Fruit fly (Drosophila melanogaster) whole organism, embryonic: ENCODE data around the gene janA.

Experiments
- Ada2b ChIP-seq: fragments of 200-800 bp; sonication (Bioruptor generic); IDR thresholded peaks from 2 replicates; pipeline ENCODE4 v1.3.6; 2022; ENCODE audit warnings: missing biosample characterization, missing genetic modification characterization
- Adf1 ChIP-seq: fragments of 200-800 bp; sonication (Bioruptor generic); IDR thresholded peaks from 2 replicates; pipeline ENCODE4 v1.3.6; 2022; ENCODE audit warnings: missing biosample characterization, missing genetic modification characterization
- Asciz ChIP-seq: fragments of 200-800 bp; sonication (Bioruptor generic); optimal IDR thresholded peaks from 2 replicates; lab custom pipeline; 2017; ENCODE audit warnings: missing biosample characterization, mild to moderate bottlenecking, missing genetic modification characterization, missing genetic modification reagents
- C15 ChIP-seq: fragments of 200-800 bp; sonication (Bioruptor generic); IDR thresholded peaks from 3 replicates; pipeline ENCODE4 v1.3.6; 2022; ENCODE audit warnings: missing biosample characterization, missing genetic modification characterization
- CG10147 ChIP-seq: fragments of 200-800 bp; sonication (Bioruptor generic); optimal IDR thresholded peaks from 2 replicates; lab custom pipeline; 2019; ENCODE audit warnings: missing biosample characterization, mild to moderate bottlenecking, missing genetic modification characterization, moderate library complexity
- CG10543 ChIP-seq: fragments of 200-800 bp; sonication (Bioruptor generic); optimal IDR thresholded peaks from 3 replicates; lab custom pipeline; 2017; ENCODE audit warnings: missing biosample characterization, mild to moderate bottlenecking, missing genetic modification characterization, moderate library complexity
- CG11696 ChIP-seq: fragments of 200-800 bp; sonication (Bioruptor generic); IDR thresholded peaks from 2 replicates; pipeline ENCODE4 v1.3.6; 2022; ENCODE audit warnings: missing biosample characterization, missing genetic modification characterization
- CG13296 ChIP-seq: fragments of 200-800 bp; sonication (Bioruptor generic); optimal IDR thresholded peaks from 3 replicates; lab custom pipeline; 2018; ENCODE audit warnings: missing biosample characterization, mild to moderate bottlenecking, missing genetic modification characterization
- CG14667 ChIP-seq: fragments of 200-800 bp; sonication (Bioruptor generic); IDR thresholded peaks from 2 replicates; pipeline ENCODE4 v1.3.6; 2022; ENCODE audit warnings: missing biosample characterization, missing genetic modification characterization
- CG15601 ChIP-seq: fragments of 200-800 bp; sonication (Bioruptor generic); optimal IDR thresholded peaks from 3 replicates; lab custom pipeline; 2019; ENCODE audit warnings: missing biosample characterization, mild to moderate bottlenecking, missing genetic modification characterization, moderate library complexity
- CG1647 ChIP-seq: fragments of 200-800 bp; sonication (Bioruptor generic); optimal IDR thresholded peaks from 3 replicates; lab custom pipeline; 2016; ENCODE audit warnings: missing biosample characterization, missing genetic modification characterization
- CG32767 ChIP-seq: fragments of 200-800 bp; sonication (Bioruptor generic); IDR thresholded peaks from 2 replicates; pipeline ENCODE4 v1.3.6; 2022; ENCODE audit warnings: missing biosample characterization, missing genetic modification characterization
- CG33557 ChIP-seq: fragments of 200-800 bp; sonication (Bioruptor generic); optimal IDR thresholded peaks from 2 replicates; lab custom pipeline; 2019; ENCODE audit warnings: missing biosample characterization, mild to moderate bottlenecking, missing genetic modification characterization, moderate library complexity
- CG34422 ChIP-seq: fragments of 200-800 bp; sonication (Bioruptor generic); IDR thresholded peaks from 3 replicates; pipeline ENCODE4 v1.3.6; 2022; ENCODE audit warnings: missing biosample characterization, missing genetic modification characterization
- CG3995 ChIP-seq: fragments of 200-800 bp; sonication (Bioruptor generic); optimal IDR thresholded peaks from 3 replicates; lab custom pipeline; 2016; ENCODE audit warnings: missing biosample characterization, missing genetic modification characterization
- CG4360 ChIP-seq: fragments of 200-800 bp; sonication (Bioruptor generic); IDR thresholded peaks from 2 replicates; pipeline ENCODE4 v1.3.6; 2022; ENCODE audit warnings: missing biosample characterization, missing genetic modification characterization
- CG6254 ChIP-seq: fragments of 200-800 bp; sonication (Bioruptor generic); optimal IDR thresholded peaks from 3 replicates; lab custom pipeline; 2017; ENCODE audit warnings: mild to moderate bottlenecking, missing biosample characterization, missing genetic modification reagents, missing genetic modification characterization
- CG6813 ChIP-seq: fragments of 200-800 bp; sonication (Bioruptor generic); optimal IDR thresholded peaks from 2 replicates; lab custom pipeline; 2017; ENCODE audit warnings: missing biosample characterization, missing genetic modification characterization, mild to moderate bottlenecking, moderate library complexity, missing genetic modification reagents
- CG7839 ChIP-seq: fragments of 200-800 bp; sonication (Bioruptor generic); optimal IDR thresholded peaks from 3 replicates; lab custom pipeline; 2018; ENCODE audit warnings: missing biosample characterization, mild to moderate bottlenecking, missing genetic modification characterization, moderate library complexity
- CG8281 ChIP-seq: fragments of 200-800 bp; sonication (Bioruptor generic); optimal IDR thresholded peaks from 2 replicates; lab custom pipeline; 2018; ENCODE audit warnings: missing biosample characterization, mild to moderate bottlenecking, missing genetic modification characterization, moderate library complexity
- CG9932 ChIP-seq: fragments of 200-800 bp; sonication (Bioruptor generic); IDR thresholded peaks from 2 replicates; pipeline ENCODE4 v1.3.6; 2022; ENCODE audit warnings: missing biosample characterization, missing genetic modification characterization
- Dad ChIP-seq: fragments of 200-800 bp; sonication (Bioruptor generic); optimal IDR thresholded peaks from 3 replicates; lab custom pipeline; 2016; ENCODE audit warnings: missing biosample characterization, missing genetic modification characterization
- Dek ChIP-seq: fragments of 200-800 bp; sonication (Bioruptor generic); optimal IDR thresholded peaks from 3 replicates; lab custom pipeline; 2019; ENCODE audit warnings: missing biosample characterization, mild to moderate bottlenecking, missing genetic modification characterization, moderate library complexity
- Fer1 ChIP-seq: fragments of 200-800 bp; sonication (Bioruptor generic); optimal IDR thresholded peaks from 2 replicates; lab custom pipeline; 2017; ENCODE audit warnings: missing biosample characterization, mild to moderate bottlenecking, missing genetic modification characterization
- GATAe ChIP-seq: fragments of 200-800 bp; sonication (Bioruptor generic); conservative IDR thresholded peaks from 2 replicates; pipeline ENCODE4 v1.3.6; 2022; ENCODE audit warnings: missing biosample characterization, missing genetic modification characterization
- Hr51 ChIP-seq, 2 experiments: fragments of 200-800 bp; sonication (Bioruptor generic); optimal IDR thresholded peaks; 2 replicates in 1 of 2; 3 replicates in 1 of 2; lab custom pipeline; 2016 to 2018; ENCODE audit warnings: missing biosample characterization in 2 of 2, missing genetic modification characterization in 2 of 2, mild to moderate bottlenecking in 1 of 2, moderate library complexity in 1 of 2
- Hr78 ChIP-seq, 2 experiments: fragments of 200-800 bp in 1 of 2; fragments of >200 bp in 1 of 2; sonication (Bioruptor generic) in 1 of 2; optimal IDR thresholded peaks; 2 replicates each; lab custom pipeline; 2017 to 2019; ENCODE audit warnings: missing biosample characterization in 2 of 2, missing genetic modification characterization in 2 of 2, mild to moderate bottlenecking in 1 of 2, moderate library complexity in 1 of 2
- NC2β ChIP-seq: fragments of 200-800 bp; sonication (Bioruptor generic); optimal IDR thresholded peaks from 2 replicates; lab custom pipeline; 2016; ENCODE audit warnings: missing biosample characterization, missing genetic modification characterization
- Nf-YC ChIP-seq: fragments of 200-800 bp; optimal IDR thresholded peaks from 3 replicates; lab custom pipeline; 2019; ENCODE audit warnings: missing biosample characterization, mild to moderate bottlenecking, missing genetic modification characterization, moderate library complexity
- Sin3A ChIP-seq: fragments of >200 bp; optimal IDR thresholded peaks from 2 replicates; lab custom pipeline; 2018
- TFAM ChIP-seq: fragments of 200-800 bp; sonication (Bioruptor generic); optimal IDR thresholded peaks from 2 replicates; lab custom pipeline; 2017; ENCODE audit warnings: missing biosample characterization, missing genetic modification characterization, inconsistent platforms
- aop ChIP-seq: fragments of 200-800 bp; sonication (Bioruptor generic); IDR thresholded peaks from 2 replicates; pipeline ENCODE4 v1.3.6; 2022; ENCODE audit warnings: missing biosample characterization, missing genetic modification characterization
- bcd ChIP-seq: fragments of 200-800 bp; sonication (Bioruptor generic); optimal IDR thresholded peaks from 2 replicates; lab custom pipeline; 2017; ENCODE audit warnings: missing biosample characterization, mild to moderate bottlenecking, missing genetic modification characterization
- chif ChIP-seq, 2 experiments: fragments of 200-800 bp; sonication (Bioruptor generic); optimal IDR thresholded peaks; 3 replicates each; lab custom pipeline; 2016; ENCODE audit warnings: missing biosample characterization in 2 of 2, missing genetic modification characterization in 2 of 2
- crc ChIP-seq: fragments of 200-800 bp; sonication (Bioruptor generic); optimal IDR thresholded peaks from 2 replicates; lab custom pipeline; 2016; ENCODE audit warnings: missing biosample characterization, missing genetic modification characterization
- danr ChIP-seq: fragments of 200-800 bp; sonication (Bioruptor generic); IDR thresholded peaks from 2 replicates; pipeline ENCODE4 v1.3.6; 2022; ENCODE audit warnings: missing biosample characterization, missing genetic modification characterization
- grau ChIP-seq: fragments of 200-800 bp; optimal IDR thresholded peaks from 3 replicates; lab custom pipeline; 2019; ENCODE audit warnings: missing biosample characterization, mild to moderate bottlenecking, missing genetic modification characterization, moderate library complexity
- lmd ChIP-seq: fragments of 200-800 bp; sonication (Bioruptor generic); IDR thresholded peaks from 2 replicates; pipeline ENCODE4 v1.3.6; 2022; ENCODE audit warnings: missing biosample characterization, missing genetic modification characterization
- lola ChIP-seq, 3 experiments: fragments of >200 bp in 2 of 3; fragments of 200-800 bp in 1 of 3; sonication (Bioruptor generic) in 1 of 3; optimal IDR thresholded peaks; 2 replicates each; lab custom pipeline; 2017 to 2019; ENCODE audit warnings: missing biosample characterization in 3 of 3, missing genetic modification characterization in 3 of 3, mild to moderate bottlenecking in 1 of 3, moderate library complexity in 1 of 3
- nau ChIP-seq: fragments of 200-800 bp; sonication (Bioruptor generic); optimal IDR thresholded peaks from 3 replicates; lab custom pipeline; 2017; ENCODE audit warnings: missing biosample characterization, mild to moderate bottlenecking, missing genetic modification characterization, missing genetic modification reagents
- otp ChIP-seq: fragments of 200-800 bp; sonication (Bioruptor generic); IDR thresholded peaks from 3 replicates; pipeline ENCODE4, ENCODE4 v1.3.6; 2022; ENCODE audit warnings: missing biosample characterization, missing genetic modification characterization
- pb ChIP-seq: fragments of 200-800 bp; sonication (Bioruptor generic); optimal IDR thresholded peaks from 3 replicates; lab custom pipeline; 2016; ENCODE audit warnings: missing biosample characterization, missing genetic modification characterization
- run ChIP-seq: fragments of 200-800 bp; sonication (Bioruptor generic); optimal IDR thresholded peaks from 3 replicates; lab custom pipeline; 2018; ENCODE audit warnings: missing biosample characterization, mild to moderate bottlenecking, missing genetic modification characterization
- schlank ChIP-seq: fragments of 200-800 bp; sonication (Bioruptor generic); optimal IDR thresholded peaks from 2 replicates; lab custom pipeline; 2018; ENCODE audit warnings: missing biosample characterization, mild to moderate bottlenecking, missing genetic modification characterization
- sqz ChIP-seq: fragments of 200-800 bp; sonication (Bioruptor generic); optimal IDR thresholded peaks from 3 replicates; lab custom pipeline; 2018; ENCODE audit warnings: missing biosample characterization, mild to moderate bottlenecking, missing genetic modification characterization
- tio ChIP-seq: fragments of 200-800 bp; sonication (Bioruptor generic); optimal IDR thresholded peaks from 2 replicates; lab custom pipeline; 2017; ENCODE audit warnings: missing biosample characterization, missing genetic modification characterization, inconsistent platforms
- tll ChIP-seq, 2 experiments: fragments of 200-800 bp in 1 of 2; fragments of >200 bp in 1 of 2; sonication (Bioruptor generic) in 1 of 2; optimal IDR thresholded peaks; 2 replicates each; lab custom pipeline; 2017 to 2019; ENCODE audit warnings: missing biosample characterization in 2 of 2, missing genetic modification characterization in 2 of 2, mild to moderate bottlenecking in 1 of 2, moderate library complexity in 1 of 2
- tna ChIP-seq: fragments of 200-800 bp; sonication (Bioruptor generic); IDR thresholded peaks from 2 replicates; pipeline ENCODE4 v1.3.6; 2022; ENCODE audit warnings: missing biosample characterization, missing genetic modification characterization; ENCODE audit not compliant: partially characterized antibody
- unc-4 ChIP-seq: fragments of 200-800 bp; sonication (Bioruptor generic); IDR thresholded peaks from 2 replicates; pipeline ENCODE4 v1.3.6; 2022; ENCODE audit warnings: missing biosample characterization, missing genetic modification characterization; ENCODE audit not compliant: partially characterized antibody
- zen ChIP-seq: fragments of 200-800 bp; sonication (Bioruptor generic); optimal IDR thresholded peaks from 3 replicates; lab custom pipeline; 2018; ENCODE audit warnings: missing biosample characterization, mild to moderate bottlenecking, missing genetic modification characterization, moderate library complexity

Gene janA

DNA sequence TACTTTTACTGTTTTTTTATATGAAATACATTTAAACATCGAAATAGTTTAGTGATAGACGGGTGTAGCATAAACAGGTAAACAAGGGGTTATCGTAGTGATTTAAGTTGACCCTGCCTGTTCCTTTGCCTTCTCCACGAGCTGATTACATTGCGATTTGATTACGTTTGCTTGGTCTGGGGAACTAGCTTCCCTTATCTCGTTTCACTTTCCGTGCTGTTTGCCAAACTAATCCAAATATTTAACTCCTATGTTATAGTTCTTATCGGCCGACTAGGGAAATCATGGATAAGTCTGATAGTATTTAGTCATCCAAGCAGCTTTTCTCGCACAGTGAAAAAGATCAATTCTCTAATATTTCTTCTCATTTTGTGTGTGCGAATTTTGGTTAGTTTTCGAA, 22.6 kb upstream of the janA start (continued):
- TF ChIP-seq CG8281 (tag; lab: Kevin White, UChicago) (no peak), C15 (GFP tag; lab: Robert Waterston, UW) (no peak), NC2β (GFP tag; lab: Kevin White, UChicago) (no peak), Adf1 (GFP tag; lab: Robert Waterston, UW) (no peak), CG6254 (no peak), Nf-YC (tag; lab: Kevin White, UChicago) (no peak), CG32767 (no peak), CG1647 (no peak), Hr51 (GFP tag; optimal IDR thresholded peaks at IDR 0.05; lab: Kevin White, UChicago) (no peak), lmd (GFP tag; lab: Robert Waterston, UW) (no peak), CG6813 (peak; percentile 50), Ada2b (GFP tag; lab: Robert Waterston, UW) (no peak), bcd (GFP tag; lab: Kevin White, UChicago) (no peak), CG14667 (no peak), tio (GFP tag; lab: Kevin White, UChicago) (no peak), schlank (tag; lab: Kevin White, UChicago) (no peak), CG15601 (tag; lab: Kevin White, UChicago) (no peak), CG9932 (GFP tag; lab: Robert Waterston, UW) (no peak), Asciz (no peak), CG4360 (GFP tag; lab: Robert Waterston, UW) (no peak), sqz (GFP tag; lab: Kevin White, UChicago) (no peak), Dek (tag; lab: Kevin White, UChicago) (no peak)

DNA sequence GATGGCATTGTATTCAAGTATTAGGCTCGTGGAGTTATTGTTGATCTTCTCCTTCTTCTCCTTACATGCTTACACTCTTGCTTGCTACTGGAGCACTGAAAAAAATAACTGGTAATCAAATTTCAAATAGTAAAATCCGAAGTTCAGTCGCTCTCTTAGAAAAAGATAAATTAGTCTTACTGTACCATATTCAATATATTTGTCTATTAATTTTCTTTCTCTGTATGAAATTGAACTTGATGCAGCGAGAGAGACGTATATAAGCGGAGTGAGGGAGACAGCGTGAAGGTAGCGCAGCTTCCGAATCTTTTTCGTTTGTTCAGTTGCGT, 21.8 kb upstream of the janA start:
- TF ChIP-seq run (tag; lab: Kevin White, UChicago), result peak; percentile 88
- peak; percentile 40; the same call in 1 of the 2 replicates for TF ChIP-seq Adf1 (GFP tag; lab: Robert Waterston, UW)
- TF ChIP-seq otp, result peak; percentile 93
- peak; percentile 79 for TF ChIP-seq zen (tag; lab: Kevin White, UChicago)
- peak; percentile 73 for TF ChIP-seq pb (GFP tag; lab: Kevin White, UChicago)
- no peak for TF ChIP-seq GATAe (GFP tag; lab: Robert Waterston, UW)
- TF ChIP-seq grau, result peak; percentile 39
- TF ChIP-seq CG13296 (GFP tag; lab: Kevin White, UChicago), result peak; percentile 85
- TF ChIP-seq chif (GFP tag; optimal IDR thresholded peaks at IDR 0.05; lab: Kevin White, UChicago), result peak; percentile 77 to 92
- TF ChIP-seq lola (GFP tag; optimal IDR thresholded peaks at IDR 0.05; lab: Kevin White, UChicago), result peak in 1 of 3 experiments; percentile 38
- TF ChIP-seq crc (GFP tag; lab: Kevin White, UChicago), result peak; percentile 82
- TF ChIP-seq aop (GFP tag; lab: Robert Waterston, UW), result peak; percentile 73
- TF ChIP-seq unc-4 (GFP tag; lab: Robert Waterston, UW), result no peak
- TF ChIP-seq TFAM, result peak; percentile 72
- peak; percentile 83 for TF ChIP-seq Dad
- peak; percentile 88 for TF ChIP-seq Fer1 (GFP tag; lab: Kevin White, UChicago)
- peak; percentile 89 for TF ChIP-seq CG7839 (tag; lab: Kevin White, UChicago)
- TF ChIP-seq CG10543 (GFP tag; lab: Kevin White, UChicago), result peak; percentile 59
- peak; percentile 91 for TF ChIP-seq nau (GFP tag; lab: Kevin White, UChicago)
- TF ChIP-seq CG11696 (GFP tag; lab: Robert Waterston, UW), result peak; percentile 85
- no peak for TF ChIP-seq Sin3A
- TF ChIP-seq CG34422 (GFP tag; lab: Robert Waterston, UW), result peak; percentile 95
- peak in 1 of 2 experiments; percentile 76 for TF ChIP-seq Hr78 (GFP tag; optimal IDR thresholded peaks at IDR 0.05; lab: Kevin White, UChicago)
- peak; percentile 85 for TF ChIP-seq danr (GFP tag; lab: Robert Waterston, UW)
- TF ChIP-seq CG3995, result no peak
- no peak for TF ChIP-seq CG33557 (GFP tag; lab: Kevin White, UChicago)
- peak; percentile 77 for TF ChIP-seq CG10147 (GFP tag; lab: Kevin White, UChicago)
- TF ChIP-seq tll (GFP tag; optimal IDR thresholded peaks at IDR 0.05; lab: Kevin White, UChicago), result no peak
- TF ChIP-seq CG1647, result peak; percentile 78
- no peak for TF ChIP-seq tna (GFP tag; lab: Robert Waterston, UW)
